Worm (Caenorhabditis elegans): ENCODE data around the gene F13E9.11.
A peak's percentile ranks its signal among the peaks of the same experiment; 100 is the strongest.

The F13E9.11 gene

ce11 chrIV:10821672-10822304 is 47.1 kb downstream of the F13E9.11 start (continued):
- TF ChIP-seq lin-11 (tag; optimal IDR thresholded peaks at IDR 0.05) (no peak), lim-6 (tag; optimal IDR thresholded peaks at IDR 0.05) (no peak), pax-1 (tag; optimal IDR thresholded peaks at IDR 0.05) (no peak), ahr-1 (tag; optimal IDR thresholded peaks at IDR 0.05) (no peak), hlh-8 (tag; optimal IDR thresholded peaks at IDR 0.05) (peak; percentile 79), T23F11.4 (GFP tag; optimal IDR thresholded peaks at IDR 0.05) (peak; percentile 7), C38D4.7 (GFP tag; optimal IDR thresholded peaks at IDR 0.05) (no peak), C08G9.2 (tag; optimal IDR thresholded peaks at IDR 0.05) (peak; percentile 53), che-1 (tag; optimal IDR thresholded peaks at IDR 0.05) (peak; percentile 1), hlh-15 (tag; optimal IDR thresholded peaks at IDR 0.05) (no peak), sdc-2 (tag; optimal IDR thresholded peaks at IDR 0.05) (peak; percentile 76), ceh-19 (GFP tag; optimal IDR thresholded peaks at IDR 0.05) (peak; percentile 8), fax-1 (tag; optimal IDR thresholded peaks at IDR 0.05) (no peak), ceh-24 (tag; optimal IDR thresholded peaks at IDR 0.05) (no peak), tbx-2 (tag; optimal IDR thresholded peaks at IDR 0.05) (peak; percentile 88), nfya-1 (tag; optimal IDR thresholded peaks at IDR 0.05) (peak; percentile 89), ets-4 (tag; optimal IDR thresholded peaks at IDR 0.05) (peak; percentile 51), dmd-4 (tag; optimal IDR thresholded peaks at IDR 0.05; ENCODE audit: borderline replicate concordance) (peak; percentile 38), syd-9 (tag; optimal IDR thresholded peaks at IDR 0.05) (peak; percentile 83), ceh-34 (tag; optimal IDR thresholded peaks at IDR 0.05) (peak; percentile 89), elt-4 (tag; optimal IDR thresholded peaks at IDR 0.05) (no peak), hlh-6 (tag; optimal IDR thresholded peaks at IDR 0.05) (peak; percentile 56), Y22D7AL.16 (tag; optimal IDR thresholded peaks at IDR 0.05) (peak; percentile 28), hlh-30 (tag; optimal IDR thresholded peaks at IDR 0.05; ENCODE audit: insufficient read depth) (no peak), pha-2 (tag; optimal IDR thresholded peaks at IDR 0.05) (no peak), unc-55 (GFP tag; optimal IDR thresholded peaks at IDR 0.05) (peak; percentile 33), ceh-48 (tag; optimal IDR thresholded peaks at IDR 0.05) (no peak), ceh-31 (tag; optimal IDR thresholded peaks at IDR 0.05) (peak; percentile 93), ama-1 (optimal IDR thresholded peaks at IDR 0.05) (peak; percentile 55), pqm-1 (tag; optimal IDR thresholded peaks at IDR 0.05) (peak; percentile 71), ref-2 (tag; optimal IDR thresholded peaks at IDR 0.05) (peak; percentile 76), ceh-30 (tag; optimal IDR thresholded peaks at IDR 0.05) (peak; percentile 21), fkh-10 (GFP tag; optimal IDR thresholded peaks at IDR 0.05) (no peak), ztf-16 (tag; optimal IDR thresholded peaks at IDR 0.05) (peak; percentile 51), ceh-2 (tag; optimal IDR thresholded peaks at IDR 0.05) (no peak), ttx-3 (tag; optimal IDR thresholded peaks at IDR 0.05) (peak; percentile 11), sox-4 (tag; optimal IDR thresholded peaks at IDR 0.05) (no peak), ceh-18 (tag; optimal IDR thresholded peaks at IDR 0.05) (peak; percentile 98), mec-3 (tag; optimal IDR thresholded peaks at IDR 0.05; ENCODE audit: borderline replicate concordance) (no peak), ceh-6 (GFP tag; optimal IDR thresholded peaks at IDR 0.05) (peak; percentile 48), ceh-22 (tag; optimal IDR thresholded peaks at IDR 0.05) (peak; percentile 20), eyg-1 (tag; optimal IDR thresholded peaks at IDR 0.05) (peak; percentile 72), K02D7.2 (tag; optimal IDR thresholded peaks at IDR 0.05) (no peak), ceh-14 (tag; optimal IDR thresholded peaks at IDR 0.05) (peak; percentile 56), tbx-7 (tag; optimal IDR thresholded peaks at IDR 0.05) (peak; percentile 39), ceh-9 (tag; optimal IDR thresholded peaks at IDR 0.05) (no peak), unc-42 (tag; optimal IDR thresholded peaks at IDR 0.05) (peak; percentile 70), rnt-1 (tag; optimal IDR thresholded peaks at IDR 0.05) (peak; percentile 93), zip-5 (tag; optimal IDR thresholded peaks at IDR 0.05) (no peak), dve-1 (tag; optimal IDR thresholded peaks at IDR 0.05) (peak; percentile 85)

Measured in whole organism, late embryonic.